Worm (Caenorhabditis elegans): ENCODE measurements around the gene C05D9.3.

Gene C05D9.3

ce11 chrX:1162019-1162418, 50.3 kb downstream of the C05D9.3 start, which contains the start of gene tmc-1:
TSS of gene tmc-1 (plus strand) at chrX:1162207.
- TF ChIP-seq fkh-10 (GFP tag; optimal IDR thresholded peaks at IDR 0.05): no peak
- no peak for TF ChIP-seq nhr-25 (tag; optimal IDR thresholded peaks at IDR 0.05)
- no peak for TF ChIP-seq eor-1 (tag; optimal IDR thresholded peaks at IDR 0.05)
- no peak for TF ChIP-seq elt-2 (tag; optimal IDR thresholded peaks at IDR 0.05)
- no peak for TF ChIP-seq tbx-2 (tag; optimal IDR thresholded peaks at IDR 0.05)
- no peak for TF ChIP-seq ztf-4 (tag; optimal IDR thresholded peaks at IDR 0.05)
- TF ChIP-seq egl-27 (tag; optimal IDR thresholded peaks at IDR 0.05): no peak
- TF ChIP-seq R02D3.7 (tag; optimal IDR thresholded peaks at IDR 0.05): no peak
- no peak for TF ChIP-seq lin-39 (tag; optimal IDR thresholded peaks at IDR 0.05)
- no peak for TF ChIP-seq pha-4 (tag; optimal IDR thresholded peaks at IDR 0.05)
- no peak for TF ChIP-seq nhr-237 (tag; optimal IDR thresholded peaks at IDR 0.05)
- TF ChIP-seq elt-3 (tag; optimal IDR thresholded peaks at IDR 0.05): no peak
- no peak for TF ChIP-seq nhr-77 (tag; optimal IDR thresholded peaks at IDR 0.05)
